Fruit fly (Drosophila melanogaster) whole organism, wandering third instar larva: ENCODE data around the gene CG13999.

ENCODE experiments used
- Dfd ChIP-seq: fragments of >200 bp; optimal IDR thresholded peaks from 2 replicates; lab custom pipeline; 2017; ENCODE audit warnings: missing biosample characterization, missing genetic modification characterization
- GATAd ChIP-seq: sonication (Bioruptor generic); optimal IDR thresholded peaks from 2 replicates; lab custom pipeline; 2016; ENCODE audit warnings: missing biosample characterization, missing genetic modification characterization
- N ChIP-seq: fragments of >200 bp; optimal IDR thresholded peaks from 2 replicates; lab custom pipeline; 2018; ENCODE audit warnings: missing biosample characterization, missing external identifiers, missing genetic modification characterization
- dl ChIP-seq, 2 experiments: fragments of 175-275, 200-275 bp in 1 of 2; fragments of 200-275 bp in 1 of 2; sonication (Bioruptor generic); optimal IDR thresholded peaks; lab custom pipeline; 2018; ENCODE audit warnings: mild to moderate bottlenecking in 2 of 2, missing biosample characterization in 2 of 2, missing genetic modification characterization in 2 of 2, moderate library complexity in 2 of 2; ENCODE audit not compliant: partially characterized antibody in 2 of 2, insufficient read depth in 1 of 2
- pan ChIP-seq: fragments of >200 bp; optimal IDR thresholded peaks from 2 replicates; lab custom pipeline; 2017
- usp ChIP-seq: fragments of >200 bp; optimal IDR thresholded peaks from 2 replicates; lab custom pipeline; 2017; ENCODE audit warnings: missing biosample characterization, missing genetic modification characterization

- TF ChIP-seq N (GFP tag; lab: Kevin White, UChicago) (no peak), dl (GFP tag; optimal IDR thresholded peaks at IDR 0.05; lab: Kevin White, UChicago; ENCODE audit: insufficient read depth in 1 of 2, partially characterized antibody in 2 of 2) (peak in 1 of 2 experiments; percentile 46), usp (no peak), Dfd (GFP tag; lab: Kevin White, UChicago) (no peak), pan (lab: Kevin White, UChicago) (no peak), GATAd (GFP tag; lab: Kevin White, UChicago) (no peak)
Measured at dm6 chr2L:5982334-5982987, 26.2 kb upstream of the CG13999 start.
